Worm (Caenorhabditis elegans): ENCODE data around the gene sftb-6.

sftb-6 gene

DNA sequence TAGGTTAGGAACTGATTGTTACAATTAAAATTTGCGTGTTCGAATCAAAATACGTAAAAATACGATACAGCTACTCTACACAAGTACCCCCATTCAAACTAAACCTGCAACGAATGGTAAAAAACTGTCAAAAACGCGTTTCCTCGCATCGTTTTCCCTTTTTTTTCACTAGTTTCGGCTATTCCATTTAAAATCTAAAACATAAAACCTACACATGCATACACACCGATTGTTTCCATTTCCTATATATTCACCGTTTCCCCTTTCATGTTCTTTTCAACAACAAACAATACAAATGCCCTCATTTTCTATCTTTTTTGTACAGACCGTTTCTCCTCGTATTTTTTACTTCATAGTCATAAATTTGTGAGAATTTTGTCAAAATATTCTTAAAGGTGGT lies 29.4 kb upstream of the sftb-6 start:
- TF ChIP-seq nhr-19 (GFP tag; conservative IDR thresholded peaks at IDR 0.05) = no peak
- peak; percentile 72 for TF ChIP-seq blmp-1 (tag; optimal IDR thresholded peaks at IDR 0.05)

ce11 chrII:69354-69753 lies 28.9 kb upstream of the sftb-6 start, which contains the start of gene egl-26:
TSS of gene egl-26 (plus strand) at chrII:69654.
- no peak for TF ChIP-seq vab-15 (tag; optimal IDR thresholded peaks at IDR 0.05)
- TF ChIP-seq nhr-19 (GFP tag; conservative IDR thresholded peaks at IDR 0.05) = no peak
- TF ChIP-seq snu-23 (GFP tag; optimal IDR thresholded peaks at IDR 0.05) = no peak
- no peak for TF ChIP-seq nhr-85 (tag)
- TF ChIP-seq tlp-1 (tag; optimal IDR thresholded peaks at IDR 0.05) = no peak
- no peak for TF ChIP-seq pax-3 (tag; optimal IDR thresholded peaks at IDR 0.05)
- TF ChIP-seq unc-98 (GFP tag; IDR thresholded peaks at IDR 0.05) = no peak
- TF ChIP-seq irx-1 (tag; optimal IDR thresholded peaks at IDR 0.05) = no peak
- no peak for TF ChIP-seq nhr-76 (tag; optimal IDR thresholded peaks at IDR 0.05)
- TF ChIP-seq unc-86 (tag; optimal IDR thresholded peaks at IDR 0.05) = no peak
- no peak for TF ChIP-seq lin-14 (GFP tag; optimal IDR thresholded peaks at IDR 0.05)

DNA sequence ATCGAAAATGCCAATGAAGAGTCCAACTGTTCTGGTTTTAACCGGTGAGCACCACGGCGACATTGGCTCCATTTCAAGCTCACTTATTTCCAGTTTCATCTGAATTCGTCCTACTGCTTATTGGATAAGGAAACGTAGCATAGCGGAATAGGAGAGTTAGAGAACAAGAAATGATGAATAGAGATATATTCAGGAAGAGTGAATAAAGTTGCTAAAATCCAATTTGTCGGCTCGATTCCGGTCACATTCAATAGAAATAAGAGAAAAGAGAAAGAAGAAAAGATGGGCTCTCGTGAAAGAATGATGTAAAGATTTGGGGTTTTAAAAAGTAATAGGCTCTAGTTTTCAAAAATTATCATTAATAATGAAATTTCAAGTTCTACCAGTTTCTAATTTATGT lies 24.9 kb upstream of the sftb-6 start:
- TF ChIP-seq ces-1 (GFP tag; optimal IDR thresholded peaks at IDR 0.05) (peak; percentile 59), nhr-71 (tag; optimal IDR thresholded peaks at IDR 0.05) (no peak), fkh-10 (GFP tag; optimal IDR thresholded peaks at IDR 0.05) (peak; percentile 83), elt-3 (tag; optimal IDR thresholded peaks at IDR 0.05) (no peak), lin-14 (GFP tag; optimal IDR thresholded peaks at IDR 0.05) (peak; percentile 61), xbp-1 (tag; optimal IDR thresholded peaks at IDR 0.05) (peak; percentile 19), jun-1 (tag; optimal IDR thresholded peaks at IDR 0.05) (no peak)

DNA sequence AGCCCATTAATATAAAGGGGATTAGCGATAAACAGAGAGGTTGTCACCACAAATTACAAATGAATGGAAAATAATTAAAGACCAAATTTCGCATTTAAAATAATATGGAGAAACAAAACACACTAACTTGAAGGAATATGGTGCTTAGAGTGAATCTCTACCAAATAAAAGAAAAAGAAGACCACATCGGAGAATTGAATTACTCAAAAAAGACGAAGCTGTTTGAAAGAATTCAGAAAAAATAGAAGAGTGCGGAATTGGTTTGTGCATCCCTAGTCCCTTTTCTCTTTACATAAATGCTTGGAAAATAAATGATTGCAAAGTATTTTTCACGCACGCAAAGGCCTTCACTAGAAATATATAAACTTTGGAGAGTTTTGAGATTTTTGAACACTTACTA lies 24.3 kb upstream of the sftb-6 start:
- peak; percentile 50 for TF ChIP-seq ceh-8 (GFP tag; optimal IDR thresholded peaks at IDR 0.05)
- TF ChIP-seq C34B4.2 (tag; optimal IDR thresholded peaks at IDR 0.05) = no peak
- TF ChIP-seq lin-14 (GFP tag; optimal IDR thresholded peaks at IDR 0.05) = peak; percentile 33

DNA sequence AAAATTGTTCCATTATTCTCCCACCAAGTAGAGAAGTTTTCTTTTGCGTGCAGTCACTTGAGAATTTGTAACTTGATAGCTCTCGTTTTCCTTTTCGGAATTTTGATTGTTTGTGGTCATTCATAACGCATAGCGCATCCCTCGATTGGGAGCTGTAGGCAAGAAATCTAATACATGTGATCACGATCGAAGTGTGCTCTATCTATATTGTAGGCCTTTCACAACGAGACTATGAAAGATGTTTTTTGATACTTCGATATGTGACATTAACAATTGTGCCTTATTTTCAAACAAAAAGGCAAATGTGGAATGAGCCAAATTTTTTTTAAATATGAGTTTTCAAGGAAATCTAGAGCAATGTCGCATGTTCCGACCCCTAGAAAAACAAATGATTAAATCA lies 22.4 kb upstream of the sftb-6 start:
- no peak for TF ChIP-seq lin-14 (GFP tag; optimal IDR thresholded peaks at IDR 0.05)
- no peak for TF ChIP-seq sox-4 (tag; optimal IDR thresholded peaks at IDR 0.05)
- TF ChIP-seq ceh-8 (GFP tag; optimal IDR thresholded peaks at IDR 0.05) = no peak
- TF ChIP-seq elt-2 (tag; optimal IDR thresholded peaks at IDR 0.05) = no peak
- TF ChIP-seq jun-1 (tag; optimal IDR thresholded peaks at IDR 0.05) = no peak
- no peak for TF ChIP-seq fkh-10 (GFP tag; optimal IDR thresholded peaks at IDR 0.05)
- no peak for TF ChIP-seq isw-1 (GFP tag; IDR thresholded peaks at IDR 0.05)
- no peak for TF ChIP-seq dpl-1 (GFP tag; optimal IDR thresholded peaks at IDR 0.05)
- TF ChIP-seq fkh-4 (tag; optimal IDR thresholded peaks at IDR 0.05; ENCODE audit: borderline replicate concordance) = no peak
- no peak for TF ChIP-seq lin-35 (GFP tag; optimal IDR thresholded peaks at IDR 0.05)
- no peak for TF ChIP-seq hlh-17 (GFP tag; optimal IDR thresholded peaks at IDR 0.05; ENCODE audit: borderline replicate concordance)
- no peak for TF ChIP-seq ceh-88 (GFP tag; IDR thresholded peaks at IDR 0.05)
- no peak for TF ChIP-seq nhr-47 (tag; optimal IDR thresholded peaks at IDR 0.05)

DNA sequence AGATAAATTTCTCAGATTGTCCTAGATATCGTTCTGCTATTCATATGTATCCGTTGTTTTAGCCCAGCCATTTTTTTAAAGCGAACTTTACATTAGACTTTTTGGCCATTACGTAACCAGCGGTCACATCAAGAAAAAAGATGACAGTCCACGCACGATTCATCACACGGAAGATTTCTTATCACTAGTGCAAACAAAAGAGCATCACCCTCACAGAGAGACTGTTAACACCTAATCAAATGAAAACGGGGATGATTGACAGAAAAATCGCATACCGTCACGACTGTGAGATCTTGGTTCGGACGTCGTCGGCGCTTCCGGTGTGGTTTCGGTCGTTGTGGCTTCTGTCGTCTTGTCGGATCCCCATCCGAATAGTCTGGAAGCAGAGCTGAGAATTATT lies 21.5 kb upstream of the sftb-6 start:
- TF ChIP-seq ztf-4 (tag; optimal IDR thresholded peaks at IDR 0.05) (no peak), lin-35 (GFP tag; optimal IDR thresholded peaks at IDR 0.05) (peak in 1 of 2 experiments; percentile 7)

DNA sequence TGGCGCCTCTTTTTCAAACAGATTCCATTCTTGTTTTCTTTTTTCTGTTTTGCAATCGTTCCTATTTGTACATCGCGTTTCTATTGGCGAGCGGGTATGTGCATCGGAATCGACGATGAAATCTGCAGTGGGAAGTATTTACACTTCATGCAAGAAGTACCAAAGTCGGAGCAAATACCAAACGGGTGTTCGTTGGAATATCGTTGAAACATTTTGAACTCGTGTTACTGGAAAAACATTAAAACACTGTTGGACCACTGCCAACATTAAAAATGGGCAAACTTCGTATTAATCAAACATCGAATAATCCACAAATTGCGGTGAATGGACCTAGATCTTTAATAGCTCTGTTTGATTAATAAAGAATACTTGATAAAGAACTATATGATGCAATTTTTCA lies 19.0 kb upstream of the sftb-6 start, which contains the start of gene C23H3.9:
Gene C23H3.9 (minus strand): TSS at position 101 of the 400 bp plus-strand sequence.
- TF ChIP-seq mep-1 (tag; optimal IDR thresholded peaks at IDR 0.05) = no peak
- TF ChIP-seq nhr-47 (tag; optimal IDR thresholded peaks at IDR 0.05) = no peak
- no peak for TF ChIP-seq xbp-1 (tag; optimal IDR thresholded peaks at IDR 0.05)
- TF ChIP-seq mab-9 (GFP tag; IDR thresholded peaks at IDR 0.05) = no peak
- TF ChIP-seq unc-86 (tag; optimal IDR thresholded peaks at IDR 0.05) = no peak
- TF ChIP-seq unc-62 (GFP tag; optimal IDR thresholded peaks at IDR 0.05) = no peak
- TF ChIP-seq jun-1 (tag; optimal IDR thresholded peaks at IDR 0.05) = no peak
- no peak for TF ChIP-seq nhr-20 (tag; optimal IDR thresholded peaks at IDR 0.05)
- no peak for TF ChIP-seq lin-13 (GFP tag; optimal IDR thresholded peaks at IDR 0.05)
- no peak for TF ChIP-seq ceh-90 (tag; optimal IDR thresholded peaks at IDR 0.05)
- no peak for TF ChIP-seq ama-1 (optimal IDR thresholded peaks at IDR 0.05)
- no peak for TF ChIP-seq zip-4 (GFP tag; optimal IDR thresholded peaks at IDR 0.05)
- TF ChIP-seq ets-5 (GFP tag; IDR thresholded peaks at IDR 0.05) = no peak
- TF ChIP-seq unc-98 (GFP tag; IDR thresholded peaks at IDR 0.05) = no peak
- no peak for TF ChIP-seq fkh-4 (tag; optimal IDR thresholded peaks at IDR 0.05; ENCODE audit: borderline replicate concordance)
- TF ChIP-seq lin-15B (tag; optimal IDR thresholded peaks at IDR 0.05) = no peak
- TF ChIP-seq fos-1 (tag; optimal IDR thresholded peaks at IDR 0.05) = no peak
- no peak for TF ChIP-seq ztf-4 (tag; optimal IDR thresholded peaks at IDR 0.05)

All from whole organism, L1 larva.